Worm (Caenorhabditis elegans) whole organism, L4/young adult: ENCODE results near the gene nhr-225.

Source experiments
- W03F9.2 ChIP-seq: fragments of 150-350 bp; optimal IDR thresholded peaks from 2 replicates; lab custom pipeline; 2014; ENCODE audit warnings: missing biosample characterization, missing genetic modification characterization
- dao-5 ChIP-seq: sonication (generic microtip); optimal IDR thresholded peaks from 2 replicates; lab custom pipeline; 2016; ENCODE audit warnings: missing genotype, missing genetic modification characterization, moderate library complexity, missing compliant biosample characterization
- him-1 ChIP-seq: sonication (generic microtip); optimal IDR thresholded peaks from 2 replicates; lab custom pipeline; 2016; ENCODE audit warnings: missing genotype, missing genetic modification reagents, missing genetic modification characterization, missing compliant biosample characterization

DNA sequence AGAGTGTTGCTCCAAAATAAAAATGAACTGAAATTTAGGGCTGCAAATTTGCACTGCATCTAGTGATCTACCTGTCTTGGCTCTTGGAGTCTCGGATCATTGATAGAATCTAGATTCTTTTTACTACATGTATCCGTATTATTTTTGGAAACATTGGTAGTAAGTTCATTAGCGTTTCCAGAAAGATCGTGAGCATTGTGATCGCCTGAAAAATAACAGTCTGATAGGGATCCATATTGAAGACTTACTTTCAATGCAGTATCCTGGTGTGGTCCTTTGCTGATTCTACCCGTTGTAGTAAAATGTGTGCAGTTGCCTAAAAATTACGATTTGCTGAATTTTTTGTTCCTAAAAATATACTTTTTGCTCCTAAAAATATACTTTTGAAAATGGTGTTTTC, 16.1 kb upstream of the nhr-225 start:
- TF ChIP-seq him-1 (no peak), dao-5 (tag; lab: Kevin White, UChicago) (no peak), W03F9.2 (tag; lab: Kevin White, UChicago) (no peak)
